Fruit fly (Drosophila melanogaster) S2 (cell line): ENCODE measurements around the gene mid.

Experiments
- CG8478 ChIP-seq: fragments of >200 bp; optimal IDR thresholded peaks from 2 replicates; lab custom pipeline; 2018
- CTCF ChIP-seq, 2 experiments: fragments of >200 bp; optimal IDR thresholded peaks; 2 replicates each; lab custom pipeline; 2018

- TF ChIP-seq CG8478 (lab: Kevin White, UChicago): no peak
- no peak for TF ChIP-seq CTCF (optimal IDR thresholded peaks at IDR 0.05; lab: Kevin White, UChicago)
Measured at dm6 chr2L:5448148-5448547, 13.3 kb upstream of the mid start.
